Worm (Caenorhabditis elegans) whole organism, L1 larva: Measurements from ENCODE around the gene C08F8.15.

Experiments used
- C04F5.9 ChIP-seq: sonication (generic microtip); optimal IDR thresholded peaks from 2 replicates; lab custom pipeline; 2016; ENCODE audit warnings: missing genetic modification characterization, missing compliant biosample characterization
- F16B12.6 ChIP-seq: fragments of 150-350 bp; optimal IDR thresholded peaks from 2 replicates; lab custom pipeline; 2014; ENCODE audit warnings: missing biosample characterization, missing genetic modification characterization
- aha-1 ChIP-seq: fragments of 150-350 bp; optimal IDR thresholded peaks from 2 replicates; lab custom pipeline; 2014; ENCODE audit warnings: missing biosample characterization, missing genetic modification characterization
- aly-2 ChIP-seq: fragments of 150-350 bp; optimal IDR thresholded peaks from 2 replicates; lab custom pipeline; 2014; ENCODE audit warnings: missing biosample characterization, missing genetic modification characterization
- ceh-88 ChIP-seq: fragments of 200-800 bp; sonication (Bioruptor generic); IDR thresholded peaks from 2 replicates; pipeline ENCODE4 v1.3.6; 2022; ENCODE audit warnings: missing genetic modification characterization, missing compliant biosample characterization
- ceh-90 ChIP-seq: sonication (generic microtip); optimal IDR thresholded peaks from 2 replicates; lab custom pipeline; 2016; ENCODE audit warnings: missing genetic modification characterization, missing compliant biosample characterization
- ces-1 ChIP-seq: fragments of 150-350 bp; optimal IDR thresholded peaks from 2 replicates; lab custom pipeline; 2014; ENCODE audit warnings: missing biosample characterization, missing genetic modification reagents, missing genetic modification characterization
- egl-13 ChIP-seq: sonication (generic microtip); optimal IDR thresholded peaks from 2 replicates; lab custom pipeline; 2016; ENCODE audit warnings: missing genotype, missing genetic modification reagents, missing genetic modification characterization, missing compliant biosample characterization
- egl-27 ChIP-seq, 2 experiments: fragments of 150-350 bp in 1 of 2; sonication (generic microtip); optimal IDR thresholded peaks; 3 replicates each; lab custom pipeline; 2017 to 2018; ENCODE audit warnings: missing biosample characterization in 2 of 2, missing genetic modification characterization in 2 of 2, missing genetic modification reagents in 2 of 2
- fos-1 ChIP-seq: fragments of 150-350 bp; optimal IDR thresholded peaks from 2 replicates; lab custom pipeline; 2014; ENCODE audit warnings: missing biosample characterization, missing genetic modification characterization
- irx-1 ChIP-seq: sonication (generic microtip); optimal IDR thresholded peaks from 2 replicates; lab custom pipeline; 2016; ENCODE audit warnings: missing genetic modification characterization, missing compliant biosample characterization
- lsy-2 ChIP-seq, 2 experiments: fragments of 150-350 bp; optimal IDR thresholded peaks; 2 replicates each; lab custom pipeline; 2014; ENCODE audit warnings: missing biosample characterization in 2 of 2, missing genetic modification characterization in 2 of 2
- mab-9 ChIP-seq: fragments of 200-800 bp; sonication (Bioruptor generic); IDR thresholded peaks from 2 replicates; pipeline ENCODE4 v1.3.6; 2022; ENCODE audit warnings: missing genetic modification reagents, missing genetic modification characterization, missing compliant biosample characterization
- nhr-19 ChIP-seq: fragments of 200-800 bp; sonication (Bioruptor generic); conservative IDR thresholded peaks from 2 replicates; pipeline ENCODE4 v1.3.6; 2022; ENCODE audit warnings: missing genetic modification characterization, missing compliant biosample characterization
- nhr-71 ChIP-seq: sonication (generic microtip); optimal IDR thresholded peaks from 2 replicates; lab custom pipeline; 2016; ENCODE audit warnings: mild to moderate bottlenecking, missing genetic modification characterization, moderate library complexity, missing compliant biosample characterization
- nhr-77 ChIP-seq: fragments of 150-350 bp; optimal IDR thresholded peaks from 2 replicates; lab custom pipeline; 2014; ENCODE audit warnings: missing biosample characterization, missing genetic modification characterization
- nhr-84 ChIP-seq: sonication (generic microtip); optimal IDR thresholded peaks from 2 replicates; lab custom pipeline; 2017; ENCODE audit warnings: missing biosample characterization, missing genetic modification characterization
- snu-23 ChIP-seq: sonication (generic microtip); optimal IDR thresholded peaks from 2 replicates; lab custom pipeline; 2016; ENCODE audit warnings: missing genetic modification characterization, missing compliant biosample characterization
- swsn-7 ChIP-seq: sonication (generic microtip); optimal IDR thresholded peaks from 2 replicates; lab custom pipeline; 2016; ENCODE audit warnings: missing genetic modification characterization, missing compliant biosample characterization
- unc-30 ChIP-seq: sonication (generic microtip); optimal IDR thresholded peaks from 2 replicates; lab custom pipeline; 2017; ENCODE audit warnings: missing biosample characterization, missing genetic modification characterization
- unc-98 ChIP-seq: fragments of 200-800 bp; sonication (Bioruptor generic); IDR thresholded peaks from 2 replicates; pipeline ENCODE4 v1.3.6; 2022; ENCODE audit warnings: missing genetic modification characterization, missing compliant biosample characterization
- xbp-1 ChIP-seq: sonication (generic microtip); optimal IDR thresholded peaks from 2 replicates; lab custom pipeline; 2016; ENCODE audit warnings: missing genetic modification characterization, missing compliant biosample characterization

Gene C08F8.15

DNA sequence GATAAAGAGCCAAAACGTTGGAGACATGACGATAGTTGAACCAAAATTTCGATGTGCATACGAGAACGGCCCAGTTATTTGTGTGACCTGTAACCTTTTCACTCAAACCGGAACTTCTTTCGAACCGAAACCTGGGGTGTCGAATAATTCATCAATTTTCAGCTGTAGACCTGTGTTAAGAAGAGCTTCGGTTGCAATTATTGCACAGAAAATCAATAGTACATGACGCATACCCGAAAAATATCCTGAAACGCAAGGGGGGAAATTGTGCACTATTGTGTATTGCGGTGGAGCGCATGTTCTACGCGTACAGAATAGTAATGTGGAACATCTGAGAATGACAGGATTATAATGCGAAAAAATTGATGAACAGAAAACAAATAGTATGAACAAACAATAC is 50.8 kb downstream of the C08F8.15 start, which contains the start of gene pigk-1:
Gene pigk-1 (minus strand): TSS at position 248 of the 400 bp plus-strand sequence.
- TF ChIP-seq lsy-2 (tag; optimal IDR thresholded peaks at IDR 0.05; lab: Kevin White, UChicago) (peak in 1 of 2 experiments; percentile 37), xbp-1 (tag; lab: Kevin White, UChicago) (no peak), unc-30 (tag; lab: Kevin White, UChicago) (no peak), mab-9 (GFP tag; lab: Robert Waterston, UW) (no peak), C04F5.9 (tag; lab: Kevin White, UChicago) (no peak), nhr-84 (tag; lab: Kevin White, UChicago) (no peak), unc-98 (GFP tag; lab: Robert Waterston, UW) (no peak), nhr-19 (GFP tag; lab: Robert Waterston, UW) (0 out of 2 replicates have a peak, but pooled peaks have one; percentile 6), irx-1 (tag; lab: Kevin White, UChicago) (no peak), fos-1 (tag; lab: Kevin White, UChicago) (peak; percentile 27), ceh-90 (tag; lab: Kevin White, UChicago) (no peak), ceh-88 (GFP tag; lab: Robert Waterston, UW) (no peak), nhr-77 (no peak), snu-23 (GFP tag; lab: Kevin White, UChicago) (no peak), F16B12.6 (no peak), aly-2 (tag; lab: Kevin White, UChicago) (peak; percentile 7), egl-27 (tag; optimal IDR thresholded peaks at IDR 0.05; lab: Kevin White, UChicago) (no peak), ces-1 (GFP tag; lab: Kevin White, UChicago) (no peak), swsn-7 (tag; lab: Kevin White, UChicago) (no peak), aha-1 (tag; lab: Kevin White, UChicago) (no peak), egl-13 (tag; lab: Kevin White, UChicago) (no peak), nhr-71 (peak; percentile 12)
